Worm (Caenorhabditis elegans) whole organism, young adult: ENCODE results near the gene rpl-38.

Experiments used
- B0019.2 ChIP-seq: fragments of 200-800 bp; sonication (Bioruptor generic); conservative IDR thresholded peaks from 2 replicates; pipeline ENCODE4 v1.3.6; 2022; ENCODE audit warnings: missing genetic modification reagents, missing genetic modification characterization, missing compliant biosample characterization
- C17E4.6 ChIP-seq: fragments of 200-800 bp; sonication (Bioruptor generic); IDR thresholded peaks from 2 replicates; pipeline ENCODE4 v1.3.6; 2022; ENCODE audit warnings: missing genetic modification reagents, missing genetic modification characterization, missing compliant biosample characterization
- F33H1.4 ChIP-seq: fragments of 200-800 bp; sonication (Bioruptor generic); IDR thresholded peaks from 2 replicates; pipeline ENCODE4 v1.3.6; 2022; ENCODE audit warnings: missing genetic modification reagents, missing genetic modification characterization, missing compliant biosample characterization
- F49E8.2 ChIP-seq: sonication (generic microtip); optimal IDR thresholded peaks from 3 replicates; lab custom pipeline; 2017; ENCODE audit warnings: missing genetic modification characterization, mild to moderate bottlenecking, missing compliant biosample characterization, antibody characterized with exemption, moderate library complexity; ENCODE audit not compliant: insufficient read depth
- T26A5.8 ChIP-seq: sonication (generic microtip); optimal IDR thresholded peaks from 2 replicates; lab custom pipeline; 2016; ENCODE audit warnings: missing genetic modification characterization, missing compliant biosample characterization
- Y67H2A.10 ChIP-seq: fragments of 200-800 bp; sonication (Bioruptor generic); conservative IDR thresholded peaks from 2 replicates; pipeline ENCODE4 v1.3.6; 2022; ENCODE audit warnings: missing genetic modification reagents, missing genetic modification characterization, missing compliant biosample characterization
- akir-1 ChIP-seq: fragments of 200-800 bp; sonication (Bioruptor generic); optimal IDR thresholded peaks from 2 replicates; lab custom pipeline; 2018; ENCODE audit warnings: mild to moderate bottlenecking, missing genetic modification characterization, moderate library complexity, missing compliant biosample characterization
- ama-1 ChIP-seq, 3 experiments: fragments of 150-350 bp in 1 of 3; sonication (generic microtip) in 2 of 3; optimal IDR thresholded peaks; 2 replicates each; lab custom pipeline; 2014 to 2018; ENCODE audit warnings: missing biosample characterization in 2 of 3, missing genetic modification characterization in 2 of 3, missing genetic modification reagents in 2 of 3
- atf-7 ChIP-seq: sonication (generic microtip); optimal IDR thresholded peaks from 2 replicates; lab custom pipeline; 2017; ENCODE audit warnings: mild to moderate bottlenecking, missing genetic modification characterization, missing compliant biosample characterization
- attf-3 ChIP-seq: fragments of 200-800 bp; sonication (Bioruptor generic); conservative IDR thresholded peaks from 2 replicates; pipeline ENCODE4 v1.3.6; 2022; ENCODE audit warnings: missing genetic modification reagents, missing genetic modification characterization, missing compliant biosample characterization
- attf-6 ChIP-seq: fragments of 200-800 bp; sonication (Bioruptor generic); IDR thresholded peaks from 2 replicates; pipeline ENCODE4 v1.3.6; 2022; ENCODE audit warnings: missing genetic modification reagents, missing genetic modification characterization, missing compliant biosample characterization
- bed-2 ChIP-seq: fragments of 200-800 bp; sonication (Bioruptor generic); IDR thresholded peaks from 2 replicates; pipeline ENCODE4 v1.3.6; 2022; ENCODE audit warnings: missing genetic modification reagents, missing genetic modification characterization, missing compliant biosample characterization
- cebp-1 ChIP-seq, 2 experiments: fragments of 200-800 bp in 1 of 2; sonication (Bioruptor generic) in 1 of 2; sonication (generic microtip) in 1 of 2; IDR thresholded peaks in 1 of 2; optimal IDR thresholded peaks in 1 of 2; 2 replicates each; pipeline versions ENCODE4 v1.3.6 to Lab custom; 2017 to 2022; ENCODE audit warnings: missing compliant biosample characterization in 2 of 2, missing genetic modification characterization in 2 of 2, mild to moderate bottlenecking in 1 of 2, missing genetic modification reagents in 1 of 2, moderate library complexity in 1 of 2
- ceh-27 ChIP-seq: fragments of 200-800 bp; sonication (Bioruptor generic); optimal IDR thresholded peaks from 2 replicates; lab custom pipeline; 2018; ENCODE audit warnings: mild to moderate bottlenecking, missing genetic modification characterization, moderate library complexity, missing compliant biosample characterization
- ceh-79 ChIP-seq: sonication (generic microtip); optimal IDR thresholded peaks from 2 replicates; lab custom pipeline; 2017; ENCODE audit warnings: mild to moderate bottlenecking, missing genetic modification characterization, missing compliant biosample characterization
- die-1 ChIP-seq: sonication (generic microtip); optimal IDR thresholded peaks from 2 replicates; lab custom pipeline; 2016; ENCODE audit warnings: missing genotype, mild to moderate bottlenecking, missing genetic modification characterization, missing compliant biosample characterization
- dox-1 ChIP-seq: fragments of 200-800 bp; sonication (Bioruptor generic); IDR thresholded peaks from 2 replicates; pipeline ENCODE4 v1.3.6; 2022; ENCODE audit warnings: missing genetic modification reagents, missing genetic modification characterization, missing compliant biosample characterization
- egl-18 ChIP-seq: fragments of 200-800 bp; sonication (Bioruptor generic); IDR thresholded peaks from 2 replicates; pipeline ENCODE4 v1.3.6; 2022; ENCODE audit warnings: missing genetic modification reagents, missing genetic modification characterization, missing compliant biosample characterization
- egl-44 ChIP-seq: fragments of 200-800 bp; sonication (Bioruptor generic); IDR thresholded peaks from 2 replicates; pipeline ENCODE4 v1.3.6; 2022; ENCODE audit warnings: missing genetic modification reagents, missing genetic modification characterization, missing compliant biosample characterization
- egrh-3 ChIP-seq: fragments of 200-800 bp; sonication (Bioruptor generic); IDR thresholded peaks from 2 replicates; pipeline ENCODE4 v1.3.6; 2022; ENCODE audit warnings: missing genetic modification reagents, missing genetic modification characterization, missing compliant biosample characterization
- fkh-3 ChIP-seq: sonication (generic microtip); optimal IDR thresholded peaks from 2 replicates; lab custom pipeline; 2016; ENCODE audit warnings: mild to moderate bottlenecking, missing genetic modification characterization, missing compliant biosample characterization
- him-1 ChIP-seq: sonication (generic microtip); optimal IDR thresholded peaks from 2 replicates; lab custom pipeline; 2016; ENCODE audit warnings: missing genotype, missing genetic modification reagents, missing genetic modification characterization, missing compliant biosample characterization
- hmg-20 ChIP-seq: fragments of 200-800 bp; sonication (Bioruptor generic); IDR thresholded peaks from 2 replicates; pipeline ENCODE4 v1.3.6; 2022; ENCODE audit warnings: missing genetic modification reagents, missing genetic modification characterization, missing compliant biosample characterization
- hsf-1 ChIP-seq: fragments of 200-800 bp; sonication (Bioruptor generic); IDR thresholded peaks from 2 replicates; pipeline ENCODE4 v1.3.6; 2022; ENCODE audit warnings: missing genetic modification reagents, missing genetic modification characterization, missing compliant biosample characterization
- let-607 ChIP-seq, 2 experiments: fragments of 200-800 bp in 1 of 2; sonication (Bioruptor generic) in 1 of 2; sonication (generic microtip) in 1 of 2; optimal IDR thresholded peaks; 2 replicates each; lab custom pipeline; 2016 to 2018; ENCODE audit warnings: mild to moderate bottlenecking in 2 of 2, missing compliant biosample characterization in 2 of 2, missing genetic modification characterization in 2 of 2, moderate library complexity in 2 of 2, missing genotype in 1 of 2
- lin-54 ChIP-seq: fragments of 200-800 bp; sonication (Bioruptor generic); optimal IDR thresholded peaks from 2 replicates; lab custom pipeline; 2018; ENCODE audit warnings: mild to moderate bottlenecking, missing genetic modification characterization, missing compliant biosample characterization
- lsy-27 ChIP-seq: sonication (generic microtip); optimal IDR thresholded peaks from 2 replicates; lab custom pipeline; 2017; ENCODE audit warnings: missing genetic modification characterization, mild to moderate bottlenecking, missing compliant biosample characterization, antibody characterized with exemption, missing genotype, borderline replicate concordance; ENCODE audit not compliant: insufficient read depth
- madf-3 ChIP-seq: fragments of 200-800 bp; sonication (Bioruptor generic); IDR thresholded peaks from 2 replicates; pipeline ENCODE4 v1.3.6; 2022; ENCODE audit warnings: missing genetic modification reagents, missing genetic modification characterization, missing compliant biosample characterization
- madf-6 ChIP-seq: fragments of 200-800 bp; sonication (Bioruptor generic); IDR thresholded peaks from 2 replicates; pipeline ENCODE4 v1.3.6; 2022; ENCODE audit warnings: missing genetic modification reagents, missing genetic modification characterization, missing compliant biosample characterization
- mes-4 ChIP-seq: sonication (generic microtip); optimal IDR thresholded peaks from 2 replicates; lab custom pipeline; 2016; ENCODE audit warnings: missing genotype, missing genetic modification characterization, missing compliant biosample characterization
- nfyb-1 ChIP-seq: fragments of 200-800 bp; sonication (Bioruptor generic); IDR thresholded peaks from 2 replicates; pipeline ENCODE4 v1.3.6; 2022; ENCODE audit warnings: missing genetic modification reagents, missing genetic modification characterization, missing compliant biosample characterization
- pbrm-1 ChIP-seq: fragments of 200-800 bp; sonication (Bioruptor generic); IDR thresholded peaks from 2 replicates; pipeline ENCODE4 v1.3.6; 2022; ENCODE audit warnings: missing genetic modification reagents, missing genetic modification characterization, missing compliant biosample characterization
- repo-1 ChIP-seq: sonication (generic microtip); optimal IDR thresholded peaks from 2 replicates; lab custom pipeline; 2017; ENCODE audit warnings: mild to moderate bottlenecking, missing genetic modification characterization, missing compliant biosample characterization
- rpc-1 ChIP-seq, 2 experiments: fragments of 150-350 bp in 1 of 2; sonication (generic microtip) in 1 of 2; optimal IDR thresholded peaks; 2 replicates each; lab custom pipeline; 2014 to 2018; ENCODE audit warnings: missing biosample characterization in 1 of 2, missing genetic modification characterization in 1 of 2, missing genetic modification reagents in 1 of 2, missing genotype in 1 of 2
- sdz-38 ChIP-seq: sonication (generic microtip); optimal IDR thresholded peaks from 2 replicates; lab custom pipeline; 2016; ENCODE audit warnings: missing genotype, missing genetic modification characterization, missing compliant biosample characterization
- sea-2 ChIP-seq: fragments of 200-800 bp; sonication (Bioruptor generic); IDR thresholded peaks from 2 replicates; pipeline ENCODE4 v1.3.6; 2022; ENCODE audit warnings: missing genetic modification characterization, missing compliant biosample characterization
- snpc-1.1 ChIP-seq: sonication (generic microtip); optimal IDR thresholded peaks from 2 replicates; lab custom pipeline; 2017; ENCODE audit warnings: missing genetic modification characterization, mild to moderate bottlenecking, missing compliant biosample characterization, antibody characterized with exemption, moderate library complexity, missing genotype, missing genetic modification reagents; ENCODE audit not compliant: insufficient read depth
- snpc-1.3 ChIP-seq: sonication (generic microtip); optimal IDR thresholded peaks from 2 replicates; lab custom pipeline; 2017; ENCODE audit warnings: missing genetic modification characterization, mild to moderate bottlenecking, missing compliant biosample characterization, antibody characterized with exemption, moderate library complexity, missing genotype, missing genetic modification reagents; ENCODE audit not compliant: insufficient read depth
- snpc-3.4 ChIP-seq: sonication (generic microtip); optimal IDR thresholded peaks from 2 replicates; lab custom pipeline; 2017; ENCODE audit warnings: missing genetic modification characterization, mild to moderate bottlenecking, missing compliant biosample characterization, antibody characterized with exemption, moderate library complexity, missing genotype, missing genetic modification reagents
- snpc-4 ChIP-seq, 5 experiments: fragments of 150-350 bp in 1 of 5; sonication (generic microtip) in 4 of 5; optimal IDR thresholded peaks; 2 replicates each; lab custom pipeline; 2014 to 2018; ENCODE audit warnings: missing genetic modification characterization in 5 of 5, missing biosample characterization in 3 of 5, antibody characterized with exemption in 2 of 5, mild to moderate bottlenecking in 2 of 5, missing compliant biosample characterization in 2 of 5, missing genotype in 2 of 5, moderate library complexity in 2 of 5, missing genetic modification reagents in 1 of 5
- sptf-2 ChIP-seq: fragments of 200-800 bp; sonication (Bioruptor generic); optimal IDR thresholded peaks from 2 replicates; lab custom pipeline; 2018; ENCODE audit warnings: mild to moderate bottlenecking, missing genetic modification characterization, missing compliant biosample characterization
- tbp1 ChIP-seq: fragments of 200-800 bp; sonication (Bioruptor generic); optimal IDR thresholded peaks from 2 replicates; lab custom pipeline; 2018; ENCODE audit warnings: mild to moderate bottlenecking, missing genetic modification characterization, missing compliant biosample characterization
- unc-62 ChIP-seq: fragments of 150-350 bp; optimal IDR thresholded peaks from 2 replicates; lab custom pipeline; 2014; ENCODE audit warnings: missing biosample characterization, missing genetic modification reagents, missing genetic modification characterization
- zfh-2 ChIP-seq: fragments of 200-800 bp; sonication (Bioruptor generic); conservative IDR thresholded peaks from 2 replicates; pipeline ENCODE4 v1.3.6; 2022; ENCODE audit warnings: missing genetic modification reagents, missing genetic modification characterization, missing compliant biosample characterization
- ztf-6 ChIP-seq: fragments of 200-800 bp; sonication (Bioruptor generic); IDR thresholded peaks from 2 replicates; pipeline ENCODE4 v1.3.6; 2022; ENCODE audit warnings: missing genetic modification reagents, missing genetic modification characterization, missing compliant biosample characterization

The rpl-38 gene

ce11 chrV:15479825-15480224 lies 32.1 kb upstream of the rpl-38 start:
- TF ChIP-seq pbrm-1 (GFP tag; lab: Robert Waterston, UW) (peak; percentile 51; the same call in 1 of the 2 replicates), attf-3 (GFP tag; lab: Robert Waterston, UW) (no peak), zfh-2 (no peak), sptf-2 (GFP tag; lab: Kevin White, UChicago) (peak; percentile 45), ztf-6 (GFP tag; lab: Robert Waterston, UW) (no peak), sdz-38 (tag; lab: Kevin White, UChicago) (no peak), snpc-1.3 (tag; lab: Kevin White, UChicago) (peak; percentile 52), unc-62 (GFP tag; lab: Kevin White, UChicago) (no peak), F33H1.4 (peak; percentile 21; the same call in 1 of the 2 replicates), attf-6 (GFP tag; lab: Robert Waterston, UW) (0 out of 2 replicates have a peak, but pooled peaks have one; percentile 35), ama-1 (optimal IDR thresholded peaks at IDR 0.05; lab: Kevin White, UChicago) (no peak), ama-1 (GFP tag; optimal IDR thresholded peaks at IDR 0.05; lab: Kevin White, UChicago) (peak in 1 of 2 experiments; percentile 46), cebp-1 (GFP tag; IDR thresholded peaks at IDR 0.05; lab: Robert Waterston, UW) (no peak), cebp-1 (tag; optimal IDR thresholded peaks at IDR 0.05; lab: Kevin White, UChicago) (peak; percentile 25), bed-2 (GFP tag; lab: Robert Waterston, UW) (no peak), him-1 (peak; percentile 67), die-1 (tag; lab: Kevin White, UChicago) (peak; percentile 55), mes-4 (tag; lab: Kevin White, UChicago) (peak; percentile 56), hmg-20 (GFP tag; lab: Robert Waterston, UW) (no peak), atf-7 (tag; lab: Kevin White, UChicago) (no peak), egrh-3 (no peak), madf-3 (GFP tag; lab: Robert Waterston, UW) (no peak), dox-1 (GFP tag; lab: Robert Waterston, UW) (peak; percentile 35; the same call in 1 of the 2 replicates), hsf-1 (GFP tag; lab: Robert Waterston, UW) (peak; percentile 72), nfyb-1 (GFP tag; lab: Robert Waterston, UW) (0 out of 2 replicates have a peak, but pooled peaks have one; percentile 50), let-607 (tag; optimal IDR thresholded peaks at IDR 0.05; lab: Kevin White, UChicago) (peak in 1 of 2 experiments; percentile 4), ceh-27 (no peak), C17E4.6 (GFP tag; lab: Robert Waterston, UW) (no peak), T26A5.8 (tag; lab: Kevin White, UChicago) (peak; percentile 61), rpc-1 (optimal IDR thresholded peaks at IDR 0.05; lab: Kevin White, UChicago) (peak; percentile 75), rpc-1 (tag; optimal IDR thresholded peaks at IDR 0.05; lab: Kevin White, UChicago) (peak; percentile 72), akir-1 (no peak), lin-54 (GFP tag; lab: Kevin White, UChicago) (peak; percentile 30), madf-6 (peak; percentile 61), B0019.2 (GFP tag; lab: Robert Waterston, UW) (no peak), tbp1 (GFP tag; lab: Kevin White, UChicago) (peak; percentile 88), snpc-4 (GFP tag; optimal IDR thresholded peaks at IDR 0.05; lab: Kevin White, UChicago) (peak; percentile 90), snpc-4 (tag; optimal IDR thresholded peaks at IDR 0.05; lab: Kevin White, UChicago) (peak; percentile 88 to 93 (median 92)), F49E8.2 (tag; lab: Kevin White, UChicago) (peak; percentile 47), lsy-27 (no peak), sea-2 (GFP tag; lab: Robert Waterston, UW) (no peak), egl-44 (GFP tag; lab: Robert Waterston, UW) (0 out of 2 replicates have a peak, but pooled peaks have one; percentile 36), repo-1 (tag; lab: Kevin White, UChicago) (no peak), Y67H2A.10 (GFP tag; lab: Robert Waterston, UW) (no peak), fkh-3 (tag; lab: Kevin White, UChicago) (peak; percentile 44), egl-18 (GFP tag; lab: Robert Waterston, UW) (no peak), ceh-79 (tag; lab: Kevin White, UChicago) (no peak), snpc-1.1 (tag; lab: Kevin White, UChicago) (peak; percentile 94), snpc-3.4 (tag; lab: Kevin White, UChicago) (peak; percentile 81)
